Fruit fly (Drosophila melanogaster): Measurements from ENCODE around the gene CG9801.

CG9801 gene

dm6 chr3R:8722962-8723548, 24.4 kb downstream of the CG9801 start, which contains the start of gene nom (continued):
- TF ChIP-seq CHES-1-like (GFP tag; optimal IDR thresholded peaks at IDR 0.05) (no peak), Dek (tag; optimal IDR thresholded peaks at IDR 0.05) (no peak), ewg (GFP tag; optimal IDR thresholded peaks at IDR 0.05) (no peak), CG18011 (GFP tag; optimal IDR thresholded peaks at IDR 0.05) (peak; percentile 29), BEAF-32 (GFP tag; optimal IDR thresholded peaks at IDR 0.05) (peak; percentile 10), CG4404 (GFP tag; IDR thresholded peaks at IDR 0.05) (no peak), shn (GFP tag; optimal IDR thresholded peaks at IDR 0.05) (no peak), croc (GFP tag; conservative IDR thresholded peaks at IDR 0.05) (no peak), sd (tag; optimal IDR thresholded peaks at IDR 0.05) (no peak), knrl (GFP tag; IDR thresholded peaks at IDR 0.05; ENCODE audit: partially characterized antibody) (no peak), Adf1 (GFP tag; IDR thresholded peaks at IDR 0.05) (no peak), kay (GFP tag; optimal IDR thresholded peaks at IDR 0.05) (no peak), MESR4 (GFP tag; optimal IDR thresholded peaks at IDR 0.05) (peak; percentile 41), schlank (tag; optimal IDR thresholded peaks at IDR 0.05) (no peak), gfzf (GFP tag; optimal IDR thresholded peaks at IDR 0.05) (peak; percentile 17), CG4328 (GFP tag; optimal IDR thresholded peaks at IDR 0.05) (no peak), CG34422 (GFP tag; IDR thresholded peaks at IDR 0.05) (no peak), wek (GFP tag; optimal IDR thresholded peaks at IDR 0.05) (no peak), Vsx1 (GFP tag; optimal IDR thresholded peaks at IDR 0.05) (no peak), dmrt11E (tag; optimal IDR thresholded peaks at IDR 0.05) (no peak), Hr39 (optimal IDR thresholded peaks at IDR 0.05) (no peak), GATAe (GFP tag; conservative IDR thresholded peaks at IDR 0.05) (no peak), CG6175 (GFP tag; IDR thresholded peaks at IDR 0.05) (no peak), Rfx (GFP tag; IDR thresholded peaks at IDR 0.05) (peak; percentile 31; the same call in 1 of the 2 replicates), CG9727 (GFP tag; optimal IDR thresholded peaks at IDR 0.05) (no peak), pb (GFP tag; optimal IDR thresholded peaks at IDR 0.05) (no peak), zen2 (GFP tag; IDR thresholded peaks at IDR 0.05; ENCODE audit: partially characterized antibody) (no peak), dati (GFP tag; IDR thresholded peaks at IDR 0.05) (no peak), CG31441 (GFP tag; IDR thresholded peaks at IDR 0.05) (no peak), CTCF (GFP tag; optimal IDR thresholded peaks at IDR 0.05) (no peak), CG12942 (GFP tag; optimal IDR thresholded peaks at IDR 0.05) (no peak), CG34224 (GFP tag; IDR thresholded peaks at IDR 0.05; ENCODE audit: partially characterized antibody) (no peak), sim (GFP tag; IDR thresholded peaks at IDR 0.05) (no peak), stwl (tag; optimal IDR thresholded peaks at IDR 0.05) (peak; percentile 49), Chrac-16 (GFP tag; optimal IDR thresholded peaks at IDR 0.05) (no peak), bigmax (GFP tag; optimal IDR thresholded peaks at IDR 0.05) (no peak), CG1233 (GFP tag; optimal IDR thresholded peaks at IDR 0.05) (no peak), CG3847 (GFP tag; IDR thresholded peaks at IDR 0.05) (no peak), vvl (GFP tag; IDR thresholded peaks at IDR 0.05) (0 out of 2 replicates have a peak, but pooled peaks have one; percentile 29), Spps (tag; optimal IDR thresholded peaks at IDR 0.05) (no peak), MBD-R2 (GFP tag; IDR thresholded peaks at IDR 0.05) (peak; percentile 80), CG1602 (GFP tag; optimal IDR thresholded peaks at IDR 0.05) (no peak), CG6765 (GFP tag; optimal IDR thresholded peaks at IDR 0.05) (no peak), CG11093 (GFP tag; IDR thresholded peaks at IDR 0.05) (no peak), CG10209 (GFP tag; optimal IDR thresholded peaks at IDR 0.05) (no peak), Nf-YC (tag; optimal IDR thresholded peaks at IDR 0.05) (no peak), tx (GFP tag; optimal IDR thresholded peaks at IDR 0.05) (no peak), otp (GFP tag; IDR thresholded peaks at IDR 0.05) (no peak), Dp (GFP tag; optimal IDR thresholded peaks at IDR 0.05) (peak; percentile 84), pzg (GFP tag; optimal IDR thresholded peaks at IDR 0.05) (peak; percentile 48), Neu2 (GFP tag; optimal IDR thresholded peaks at IDR 0.05; ENCODE audit: borderline replicate concordance) (no peak), slou (GFP tag; optimal IDR thresholded peaks at IDR 0.05) (no peak)
